Worm (Caenorhabditis elegans) whole organism, mixed stage, embryonic: Measurements from ENCODE around the gene B0244.10.

Experiments
- M03D4.4 ChIP-seq: sonication (generic microtip); optimal IDR thresholded peaks from 2 replicates; lab custom pipeline; 2017; ENCODE audit warnings: mild to moderate bottlenecking, missing genetic modification characterization, missing compliant biosample characterization
- blmp-1 ChIP-seq: fragments of 150-350 bp; optimal IDR thresholded peaks from 2 replicates; lab custom pipeline; 2014; ENCODE audit warnings: missing biosample characterization, missing genetic modification characterization
- ceh-39 ChIP-seq: fragments of 150-350 bp; optimal IDR thresholded peaks from 2 replicates; lab custom pipeline; 2014; ENCODE audit warnings: missing biosample characterization, missing genetic modification characterization
- ceh-43 ChIP-seq: fragments of 200-800 bp; sonication (Bioruptor generic); optimal IDR thresholded peaks from 2 replicates; lab custom pipeline; 2018; ENCODE audit warnings: mild to moderate bottlenecking, missing genetic modification characterization, moderate library complexity, missing compliant biosample characterization
- ceh-83 ChIP-seq: fragments of 200-800 bp; sonication (Bioruptor generic); optimal IDR thresholded peaks from 2 replicates; lab custom pipeline; 2018; ENCODE audit warnings: mild to moderate bottlenecking, missing genetic modification characterization, missing compliant biosample characterization
- ces-1 ChIP-seq: fragments of 150-350 bp; optimal IDR thresholded peaks from 2 replicates; lab custom pipeline; 2014; ENCODE audit warnings: missing biosample characterization, missing genetic modification reagents, missing genetic modification characterization
- cnd-1 ChIP-seq: fragments of 200-800 bp; sonication (Bioruptor generic); optimal IDR thresholded peaks from 2 replicates; lab custom pipeline; 2018; ENCODE audit warnings: mild to moderate bottlenecking, missing genetic modification characterization, missing compliant biosample characterization
- drap-1 ChIP-seq: fragments of 200-800 bp; sonication (Bioruptor generic); optimal IDR thresholded peaks from 3 replicates; lab custom pipeline; 2018; ENCODE audit warnings: mild to moderate bottlenecking, missing genetic modification characterization, missing compliant biosample characterization
- elt-1 ChIP-seq: sonication (generic microtip); optimal IDR thresholded peaks from 2 replicates; lab custom pipeline; 2017; ENCODE audit warnings: missing genetic modification characterization, mild to moderate bottlenecking, missing compliant biosample characterization, antibody characterized with exemption, moderate library complexity, borderline replicate concordance; ENCODE audit not compliant: insufficient read depth
- elt-3 ChIP-seq: fragments of 150-350 bp; optimal IDR thresholded peaks from 2 replicates; lab custom pipeline; 2014; ENCODE audit warnings: missing biosample characterization, missing genetic modification characterization
- flh-1 ChIP-seq: fragments of 200-800 bp; sonication (Bioruptor generic); optimal IDR thresholded peaks from 2 replicates; lab custom pipeline; 2018; ENCODE audit warnings: mild to moderate bottlenecking, missing genetic modification characterization, moderate library complexity, missing compliant biosample characterization
- ham-2 ChIP-seq: fragments of 200-800 bp; sonication (Bioruptor generic); optimal IDR thresholded peaks from 2 replicates; lab custom pipeline; 2018; ENCODE audit warnings: mild to moderate bottlenecking, missing genetic modification characterization, missing compliant biosample characterization
- hlh-1 ChIP-seq: fragments of 150-350 bp; optimal IDR thresholded peaks from 2 replicates; lab custom pipeline; 2014; ENCODE audit warnings: missing biosample characterization, missing genetic modification reagents, missing genetic modification characterization
- lin-13 ChIP-seq: fragments of 150-350 bp; optimal IDR thresholded peaks from 2 replicates; lab custom pipeline; 2014; ENCODE audit warnings: missing biosample characterization, missing genetic modification characterization
- lin-32 ChIP-seq: fragments of 200-800 bp; sonication (Bioruptor generic); optimal IDR thresholded peaks from 2 replicates; lab custom pipeline; 2018; ENCODE audit warnings: mild to moderate bottlenecking, missing genetic modification characterization, missing compliant biosample characterization
- lsy-2 ChIP-seq: fragments of 150-350 bp; optimal IDR thresholded peaks from 2 replicates; lab custom pipeline; 2014; ENCODE audit warnings: missing biosample characterization, missing genetic modification characterization
- mab-5 ChIP-seq: fragments of 150-350 bp; optimal IDR thresholded peaks from 2 replicates; lab custom pipeline; 2014; ENCODE audit warnings: missing biosample characterization, missing genetic modification characterization
- mep-1 ChIP-seq: fragments of 150-350 bp; optimal IDR thresholded peaks from 2 replicates; lab custom pipeline; 2017; ENCODE audit warnings: missing biosample characterization, missing genetic modification reagents, missing genetic modification characterization, inconsistent platforms
- mls-2 ChIP-seq: sonication (generic microtip); optimal IDR thresholded peaks from 2 replicates; lab custom pipeline; 2016; ENCODE audit warnings: mild to moderate bottlenecking, missing genetic modification characterization, moderate library complexity, missing compliant biosample characterization
- nhr-12 ChIP-seq: fragments of 150-350 bp; optimal IDR thresholded peaks from 2 replicates; lab custom pipeline; 2014; ENCODE audit warnings: missing biosample characterization, missing genetic modification characterization
- nhr-2 ChIP-seq: fragments of 150-350 bp; optimal IDR thresholded peaks from 2 replicates; lab custom pipeline; 2014; ENCODE audit warnings: missing biosample characterization, missing genetic modification characterization
- nhr-237 ChIP-seq: fragments of 150-350 bp; optimal IDR thresholded peaks from 2 replicates; lab custom pipeline; 2014; ENCODE audit warnings: missing biosample characterization, missing genetic modification characterization
- nhr-28 ChIP-seq: fragments of 150-350 bp; optimal IDR thresholded peaks from 2 replicates; lab custom pipeline; 2014; ENCODE audit warnings: missing biosample characterization, missing genetic modification characterization
- nhr-76 ChIP-seq: sonication (generic microtip); optimal IDR thresholded peaks from 2 replicates; lab custom pipeline; 2017; ENCODE audit warnings: missing biosample characterization, missing genetic modification characterization
- pha-4 ChIP-seq: fragments of 150-350 bp; optimal IDR thresholded peaks from 2 replicates; lab custom pipeline; 2018; ENCODE audit warnings: missing biosample characterization, missing genetic modification reagents, missing genetic modification characterization
- sem-2 ChIP-seq: fragments of 200-800 bp; sonication (Bioruptor generic); optimal IDR thresholded peaks from 2 replicates; lab custom pipeline; 2018; ENCODE audit warnings: mild to moderate bottlenecking, missing genetic modification characterization, missing compliant biosample characterization
- snpc-4 ChIP-seq: fragments of 150-350 bp; optimal IDR thresholded peaks from 2 replicates; lab custom pipeline; 2014; ENCODE audit warnings: missing biosample characterization, missing genetic modification characterization
- sptf-1 ChIP-seq: sonication (generic microtip); optimal IDR thresholded peaks from 2 replicates; lab custom pipeline; 2017; ENCODE audit warnings: mild to moderate bottlenecking, missing genetic modification characterization, moderate library complexity, missing compliant biosample characterization
- tbx-8 ChIP-seq: fragments of 200-800 bp; sonication (Bioruptor generic); optimal IDR thresholded peaks from 2 replicates; lab custom pipeline; 2018; ENCODE audit warnings: mild to moderate bottlenecking, missing genetic modification characterization, moderate library complexity, missing compliant biosample characterization
- unc-120 ChIP-seq: sonication (generic microtip); optimal IDR thresholded peaks from 2 replicates; lab custom pipeline; 2017; ENCODE audit warnings: missing genetic modification characterization, missing compliant biosample characterization; ENCODE audit not compliant: poor library complexity, severe bottlenecking
- unc-62 ChIP-seq: fragments of 150-350 bp; optimal IDR thresholded peaks from 2 replicates; lab custom pipeline; 2014; ENCODE audit warnings: missing biosample characterization, missing genetic modification reagents, missing genetic modification characterization
- zip-8 ChIP-seq: fragments of 150-350 bp; optimal IDR thresholded peaks from 2 replicates; lab custom pipeline; 2014; ENCODE audit warnings: missing biosample characterization, missing genetic modification characterization
- ztf-11 ChIP-seq: fragments of 150-350 bp; optimal IDR thresholded peaks from 2 replicates; lab custom pipeline; 2014; ENCODE audit warnings: missing biosample characterization, missing genetic modification characterization

The B0244.10 gene

DNA sequence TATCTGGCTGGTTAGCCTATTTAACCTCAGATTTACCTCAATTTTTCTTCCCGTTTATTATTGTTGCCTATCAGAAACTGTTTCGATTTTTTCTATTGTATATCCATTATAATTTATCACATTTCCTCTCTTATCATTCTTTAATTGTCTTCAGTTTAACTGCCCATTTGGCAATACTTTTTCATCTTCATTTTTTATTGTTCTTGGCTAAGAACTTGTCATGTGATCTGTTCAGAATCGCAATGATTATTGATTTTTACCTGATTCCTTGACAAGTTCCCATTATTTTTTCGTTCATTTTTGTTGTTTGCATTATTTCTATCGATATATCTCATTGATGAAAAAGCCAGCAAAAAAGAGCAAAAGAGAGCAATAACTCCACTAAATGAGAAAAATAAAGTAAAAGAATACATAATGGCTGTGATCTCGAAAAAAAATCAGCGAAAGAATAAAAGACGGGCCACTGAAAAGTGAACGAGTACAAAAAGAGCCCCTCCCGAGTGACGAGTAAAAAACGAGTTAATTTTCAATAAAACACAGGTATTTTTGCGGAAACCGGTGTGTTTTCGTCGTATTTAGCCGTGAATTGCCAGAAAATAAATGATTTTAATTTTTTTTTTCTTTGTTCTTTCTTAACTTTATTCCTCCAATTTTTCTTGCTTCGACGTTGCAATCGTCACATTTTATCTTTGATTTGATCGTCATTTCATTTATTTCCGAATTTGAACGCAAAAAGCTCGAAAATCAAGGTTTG, 20.6 kb upstream of the B0244.10 start, which contains the start of gene arf-1:
Gene arf-1, plus strand, starts transcription at position 657 of the 754 bp plus-strand sequence.
- no peak for TF ChIP-seq elt-1 (tag; lab: Kevin White, UChicago)
- no peak for TF ChIP-seq mab-5 (tag; lab: Kevin White, UChicago)
- no peak for TF ChIP-seq elt-3
- TF ChIP-seq ceh-39: no peak
- no peak for TF ChIP-seq ceh-43 (GFP tag; lab: Kevin White, UChicago)

DNA sequence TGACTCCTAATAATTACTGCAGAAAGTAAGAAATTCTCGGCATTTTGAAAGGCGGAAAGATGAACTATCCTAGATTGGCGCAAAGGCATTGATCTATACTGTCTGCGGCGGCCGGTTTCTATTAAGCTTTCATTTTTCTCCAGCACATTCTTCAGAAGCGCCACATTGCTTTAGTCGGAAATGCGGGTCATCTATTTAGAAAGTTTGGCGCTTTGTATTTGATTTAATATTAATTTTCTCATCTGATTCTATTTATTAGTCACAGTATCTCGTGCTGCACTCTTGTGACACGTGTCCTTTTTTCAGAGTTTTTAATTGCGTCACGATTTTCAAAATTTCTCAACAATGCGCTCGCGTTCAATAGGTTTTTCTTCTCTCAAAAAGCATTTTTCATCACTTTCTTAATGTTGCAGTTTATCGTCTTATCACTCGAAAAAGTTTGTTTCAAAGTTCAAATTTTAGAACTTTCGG, 19.9 kb upstream of the B0244.10 start:
- TF ChIP-seq ces-1 (GFP tag; lab: Kevin White, UChicago): no peak
- TF ChIP-seq elt-1 (tag; lab: Kevin White, UChicago): no peak
- TF ChIP-seq pha-4 (tag; lab: Kevin White, UChicago): no peak
- TF ChIP-seq mls-2 (tag; lab: Kevin White, UChicago): no peak
- TF ChIP-seq snpc-4 (tag; lab: Kevin White, UChicago): no peak
- no peak for TF ChIP-seq unc-120 (tag; lab: Kevin White, UChicago)
- no peak for TF ChIP-seq nhr-12 (tag; lab: Kevin White, UChicago)
- TF ChIP-seq nhr-2: no peak
- TF ChIP-seq sptf-1 (tag; lab: Kevin White, UChicago): no peak
- no peak for TF ChIP-seq tbx-8 (GFP tag; lab: Kevin White, UChicago)
- no peak for TF ChIP-seq unc-62 (GFP tag; lab: Kevin White, UChicago)
- no peak for TF ChIP-seq cnd-1 (tag; lab: Kevin White, UChicago)
- no peak for TF ChIP-seq ceh-43 (GFP tag; lab: Kevin White, UChicago)
- no peak for TF ChIP-seq ceh-83 (GFP tag; lab: Kevin White, UChicago)
- TF ChIP-seq elt-3: no peak
- no peak for TF ChIP-seq lsy-2 (tag; lab: Kevin White, UChicago)

DNA sequence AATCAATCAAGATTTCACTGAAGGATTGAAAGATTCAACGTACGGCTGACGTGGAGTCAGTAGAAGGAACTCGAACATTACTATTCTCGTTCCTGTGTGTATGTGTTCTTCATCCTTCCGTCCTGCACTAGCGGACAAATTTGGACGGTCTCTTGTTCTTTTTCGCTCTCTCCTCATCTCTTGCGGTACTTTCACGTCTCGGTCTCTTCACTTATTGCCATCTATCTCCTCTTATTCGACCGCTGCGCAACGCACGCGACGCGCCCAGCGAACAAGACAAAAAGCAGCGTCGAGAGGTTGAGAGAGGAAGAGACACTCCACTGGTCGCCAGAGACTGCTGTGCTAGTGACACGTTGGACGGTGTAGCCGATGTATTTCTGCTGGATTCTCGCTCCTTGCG, 19.5 kb upstream of the B0244.10 start:
- TF ChIP-seq ceh-39: peak; percentile 48
- peak; percentile 42 for TF ChIP-seq hlh-1 (tag; lab: Kevin White, UChicago)
- no peak for TF ChIP-seq ceh-43 (GFP tag; lab: Kevin White, UChicago)
- TF ChIP-seq pha-4 (tag; lab: Kevin White, UChicago): peak; percentile 78
- TF ChIP-seq elt-3: no peak
- TF ChIP-seq tbx-8 (GFP tag; lab: Kevin White, UChicago): no peak
- TF ChIP-seq mep-1 (tag; lab: Kevin White, UChicago): peak; percentile 88
- peak; percentile 3 for TF ChIP-seq nhr-2
- no peak for TF ChIP-seq blmp-1 (tag; lab: Kevin White, UChicago)
- peak; percentile 54 for TF ChIP-seq nhr-237 (tag; lab: Kevin White, UChicago)
- TF ChIP-seq unc-62 (GFP tag; lab: Kevin White, UChicago): peak; percentile 68
- no peak for TF ChIP-seq nhr-12 (tag; lab: Kevin White, UChicago)
- TF ChIP-seq ham-2 (GFP tag; lab: Kevin White, UChicago): peak; percentile 91
- TF ChIP-seq mls-2 (tag; lab: Kevin White, UChicago): peak; percentile 33
- TF ChIP-seq flh-1 (GFP tag; lab: Kevin White, UChicago): no peak
- peak; percentile 50 for TF ChIP-seq lin-13 (tag; lab: Kevin White, UChicago)
- peak; percentile 25 for TF ChIP-seq zip-8
- peak; percentile 53 for TF ChIP-seq lsy-2 (tag; lab: Kevin White, UChicago)
- no peak for TF ChIP-seq sem-2 (GFP tag; lab: Kevin White, UChicago)
- TF ChIP-seq M03D4.4 (tag; lab: Kevin White, UChicago): no peak
- peak; percentile 41 for TF ChIP-seq elt-1 (tag; lab: Kevin White, UChicago)
- TF ChIP-seq nhr-76 (tag; lab: Kevin White, UChicago): no peak
- TF ChIP-seq ces-1 (GFP tag; lab: Kevin White, UChicago): peak; percentile 80
- TF ChIP-seq unc-120 (tag; lab: Kevin White, UChicago): peak; percentile 86
- peak; percentile 40 for TF ChIP-seq ztf-11 (tag; lab: Kevin White, UChicago)
- peak; percentile 30 for TF ChIP-seq sptf-1 (tag; lab: Kevin White, UChicago)
- TF ChIP-seq nhr-28 (tag; lab: Kevin White, UChicago): no peak
- no peak for TF ChIP-seq lin-32 (GFP tag; lab: Kevin White, UChicago)
- peak; percentile 38 for TF ChIP-seq drap-1 (GFP tag; lab: Kevin White, UChicago)
